Worm (Caenorhabditis elegans) whole organism, mixed stage, embryonic: ENCODE data around the gene Y48A5A.3.

Experiments used
- M03D4.4 ChIP-seq: sonication (generic microtip); optimal IDR thresholded peaks from 2 replicates; lab custom pipeline; 2017; ENCODE audit warnings: mild to moderate bottlenecking, missing genetic modification characterization, missing compliant biosample characterization
- bed-3 ChIP-seq: fragments of 200-800 bp; sonication (Bioruptor generic); optimal IDR thresholded peaks from 3 replicates; lab custom pipeline; 2018; ENCODE audit warnings: mild to moderate bottlenecking, missing genetic modification characterization, moderate library complexity, missing compliant biosample characterization
- blmp-1 ChIP-seq: fragments of 150-350 bp; optimal IDR thresholded peaks from 2 replicates; lab custom pipeline; 2014; ENCODE audit warnings: missing biosample characterization, missing genetic modification characterization
- ceh-39 ChIP-seq: fragments of 150-350 bp; optimal IDR thresholded peaks from 2 replicates; lab custom pipeline; 2014; ENCODE audit warnings: missing biosample characterization, missing genetic modification characterization
- ceh-43 ChIP-seq: fragments of 200-800 bp; sonication (Bioruptor generic); optimal IDR thresholded peaks from 2 replicates; lab custom pipeline; 2018; ENCODE audit warnings: mild to moderate bottlenecking, missing genetic modification characterization, moderate library complexity, missing compliant biosample characterization
- ceh-83 ChIP-seq: fragments of 200-800 bp; sonication (Bioruptor generic); optimal IDR thresholded peaks from 2 replicates; lab custom pipeline; 2018; ENCODE audit warnings: mild to moderate bottlenecking, missing genetic modification characterization, missing compliant biosample characterization
- ces-1 ChIP-seq: fragments of 150-350 bp; optimal IDR thresholded peaks from 2 replicates; lab custom pipeline; 2014; ENCODE audit warnings: missing biosample characterization, missing genetic modification reagents, missing genetic modification characterization
- cnd-1 ChIP-seq: fragments of 200-800 bp; sonication (Bioruptor generic); optimal IDR thresholded peaks from 2 replicates; lab custom pipeline; 2018; ENCODE audit warnings: mild to moderate bottlenecking, missing genetic modification characterization, missing compliant biosample characterization
- drap-1 ChIP-seq: fragments of 200-800 bp; sonication (Bioruptor generic); optimal IDR thresholded peaks from 3 replicates; lab custom pipeline; 2018; ENCODE audit warnings: mild to moderate bottlenecking, missing genetic modification characterization, missing compliant biosample characterization
- elt-1 ChIP-seq: sonication (generic microtip); optimal IDR thresholded peaks from 2 replicates; lab custom pipeline; 2017; ENCODE audit warnings: missing genetic modification characterization, mild to moderate bottlenecking, missing compliant biosample characterization, antibody characterized with exemption, moderate library complexity, borderline replicate concordance; ENCODE audit not compliant: insufficient read depth
- flh-1 ChIP-seq: fragments of 200-800 bp; sonication (Bioruptor generic); optimal IDR thresholded peaks from 2 replicates; lab custom pipeline; 2018; ENCODE audit warnings: mild to moderate bottlenecking, missing genetic modification characterization, moderate library complexity, missing compliant biosample characterization
- ham-2 ChIP-seq: fragments of 200-800 bp; sonication (Bioruptor generic); optimal IDR thresholded peaks from 2 replicates; lab custom pipeline; 2018; ENCODE audit warnings: mild to moderate bottlenecking, missing genetic modification characterization, missing compliant biosample characterization
- hlh-1 ChIP-seq: fragments of 150-350 bp; optimal IDR thresholded peaks from 2 replicates; lab custom pipeline; 2014; ENCODE audit warnings: missing biosample characterization, missing genetic modification reagents, missing genetic modification characterization
- lin-13 ChIP-seq: fragments of 150-350 bp; optimal IDR thresholded peaks from 2 replicates; lab custom pipeline; 2014; ENCODE audit warnings: missing biosample characterization, missing genetic modification characterization
- lin-32 ChIP-seq: fragments of 200-800 bp; sonication (Bioruptor generic); optimal IDR thresholded peaks from 2 replicates; lab custom pipeline; 2018; ENCODE audit warnings: mild to moderate bottlenecking, missing genetic modification characterization, missing compliant biosample characterization
- lsy-2 ChIP-seq: fragments of 150-350 bp; optimal IDR thresholded peaks from 2 replicates; lab custom pipeline; 2014; ENCODE audit warnings: missing biosample characterization, missing genetic modification characterization
- mab-5 ChIP-seq: fragments of 150-350 bp; optimal IDR thresholded peaks from 2 replicates; lab custom pipeline; 2014; ENCODE audit warnings: missing biosample characterization, missing genetic modification characterization
- mep-1 ChIP-seq: fragments of 150-350 bp; optimal IDR thresholded peaks from 2 replicates; lab custom pipeline; 2017; ENCODE audit warnings: missing biosample characterization, missing genetic modification reagents, missing genetic modification characterization, inconsistent platforms
- mls-2 ChIP-seq: sonication (generic microtip); optimal IDR thresholded peaks from 2 replicates; lab custom pipeline; 2016; ENCODE audit warnings: mild to moderate bottlenecking, missing genetic modification characterization, moderate library complexity, missing compliant biosample characterization
- nhr-12 ChIP-seq: fragments of 150-350 bp; optimal IDR thresholded peaks from 2 replicates; lab custom pipeline; 2014; ENCODE audit warnings: missing biosample characterization, missing genetic modification characterization
- nhr-2 ChIP-seq: fragments of 150-350 bp; optimal IDR thresholded peaks from 2 replicates; lab custom pipeline; 2014; ENCODE audit warnings: missing biosample characterization, missing genetic modification characterization
- nhr-237 ChIP-seq: fragments of 150-350 bp; optimal IDR thresholded peaks from 2 replicates; lab custom pipeline; 2014; ENCODE audit warnings: missing biosample characterization, missing genetic modification characterization
- nhr-28 ChIP-seq: fragments of 150-350 bp; optimal IDR thresholded peaks from 2 replicates; lab custom pipeline; 2014; ENCODE audit warnings: missing biosample characterization, missing genetic modification characterization
- nhr-76 ChIP-seq: sonication (generic microtip); optimal IDR thresholded peaks from 2 replicates; lab custom pipeline; 2017; ENCODE audit warnings: missing biosample characterization, missing genetic modification characterization
- sem-2 ChIP-seq: fragments of 200-800 bp; sonication (Bioruptor generic); optimal IDR thresholded peaks from 2 replicates; lab custom pipeline; 2018; ENCODE audit warnings: mild to moderate bottlenecking, missing genetic modification characterization, missing compliant biosample characterization
- sptf-1 ChIP-seq: sonication (generic microtip); optimal IDR thresholded peaks from 2 replicates; lab custom pipeline; 2017; ENCODE audit warnings: mild to moderate bottlenecking, missing genetic modification characterization, moderate library complexity, missing compliant biosample characterization
- tbx-8 ChIP-seq: fragments of 200-800 bp; sonication (Bioruptor generic); optimal IDR thresholded peaks from 2 replicates; lab custom pipeline; 2018; ENCODE audit warnings: mild to moderate bottlenecking, missing genetic modification characterization, moderate library complexity, missing compliant biosample characterization
- unc-120 ChIP-seq: sonication (generic microtip); optimal IDR thresholded peaks from 2 replicates; lab custom pipeline; 2017; ENCODE audit warnings: missing genetic modification characterization, missing compliant biosample characterization; ENCODE audit not compliant: poor library complexity, severe bottlenecking
- unc-39 ChIP-seq: fragments of 150-350 bp; optimal IDR thresholded peaks from 2 replicates; lab custom pipeline; 2014; ENCODE audit warnings: missing biosample characterization, missing genetic modification characterization
- unc-62 ChIP-seq: fragments of 150-350 bp; optimal IDR thresholded peaks from 2 replicates; lab custom pipeline; 2014; ENCODE audit warnings: missing biosample characterization, missing genetic modification reagents, missing genetic modification characterization
- zip-8 ChIP-seq: fragments of 150-350 bp; optimal IDR thresholded peaks from 2 replicates; lab custom pipeline; 2014; ENCODE audit warnings: missing biosample characterization, missing genetic modification characterization
- ztf-11 ChIP-seq: fragments of 150-350 bp; optimal IDR thresholded peaks from 2 replicates; lab custom pipeline; 2014; ENCODE audit warnings: missing biosample characterization, missing genetic modification characterization

The Y48A5A.3 gene

ce11 chrIV:1947891-1948290, 21.6 kb upstream of the Y48A5A.3 start, which contains the start of gene tsen-54:
Gene tsen-54 (plus strand): TSS chrIV:1948191.
- TF ChIP-seq M03D4.4 (tag; lab: Kevin White, UChicago) (no peak), ceh-83 (GFP tag; lab: Kevin White, UChicago) (no peak), mep-1 (tag; lab: Kevin White, UChicago) (no peak), bed-3 (GFP tag; lab: Kevin White, UChicago) (no peak), lin-13 (no peak), unc-120 (tag; lab: Kevin White, UChicago) (no peak), blmp-1 (tag; lab: Kevin White, UChicago) (no peak), nhr-12 (tag; lab: Kevin White, UChicago) (no peak), flh-1 (GFP tag; lab: Kevin White, UChicago) (no peak), ceh-39 (no peak), ztf-11 (tag; lab: Kevin White, UChicago) (no peak), lin-32 (GFP tag; lab: Kevin White, UChicago) (no peak)

ce11 chrIV:1952312-1952711, 17.2 kb upstream of the Y48A5A.3 start:
- TF ChIP-seq lsy-2 (no peak), blmp-1 (tag; lab: Kevin White, UChicago) (no peak), tbx-8 (GFP tag; lab: Kevin White, UChicago) (no peak), zip-8 (tag; lab: Kevin White, UChicago) (no peak)

DNA sequence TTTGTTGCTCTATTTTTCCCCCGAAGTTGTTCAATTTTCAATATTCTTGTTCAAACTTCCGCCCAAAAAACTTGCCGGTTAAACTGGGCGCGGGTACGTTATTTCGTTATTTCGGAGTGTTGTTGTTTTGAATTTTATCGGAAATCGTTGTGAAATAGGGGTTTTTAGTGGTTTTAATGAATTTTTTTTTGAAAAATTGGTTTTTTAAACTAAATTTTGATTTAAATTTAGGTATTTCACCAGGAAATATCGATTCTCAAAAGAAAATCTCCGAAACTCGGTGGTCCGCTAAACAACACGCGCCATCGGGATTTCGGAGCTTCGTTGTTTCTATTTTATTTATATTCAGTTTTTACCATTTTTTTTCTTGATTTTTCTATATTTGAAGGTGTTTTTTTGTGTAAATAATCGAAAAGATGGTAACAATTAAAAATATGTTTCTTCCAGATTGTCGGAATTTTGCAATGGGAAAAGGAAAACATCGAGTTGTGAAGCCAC, 16.4 kb upstream of the Y48A5A.3 start, which contains the start of gene F52C12.2:
F52C12.2 (plus strand) TSS at position 448 of the 498 bp plus-strand sequence.
- TF ChIP-seq lin-13: peak; percentile 41
- peak; percentile 79 for TF ChIP-seq ces-1 (GFP tag; lab: Kevin White, UChicago)
- peak; percentile 32 for TF ChIP-seq mep-1 (tag; lab: Kevin White, UChicago)
- peak; percentile 1 for TF ChIP-seq ceh-39
- TF ChIP-seq unc-39 (tag; lab: Kevin White, UChicago): no peak

DNA sequence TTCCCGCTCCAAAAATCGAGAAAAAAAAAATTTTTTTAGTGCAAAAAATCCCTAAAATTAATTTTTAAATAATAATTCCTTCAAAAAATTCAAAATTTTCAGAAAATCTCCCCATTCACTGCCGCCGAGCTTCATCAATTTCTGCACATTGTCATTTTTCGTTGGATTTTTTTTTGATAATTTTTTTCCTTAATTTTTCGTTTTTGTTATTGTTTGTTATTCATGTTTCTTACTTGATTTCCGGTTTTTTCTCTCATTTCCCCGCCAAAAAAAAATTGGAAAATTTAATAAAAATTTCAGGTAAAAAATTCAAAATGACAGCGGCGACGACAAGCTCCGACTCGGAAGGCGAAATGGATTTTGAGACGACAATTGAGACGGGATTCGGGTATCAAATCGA, 13.1 kb upstream of the Y48A5A.3 start, which contains the start of gene F52C12.6:
F52C12.6 (plus strand) TSS at position 301 of the 400 bp plus-strand sequence.
- no peak for TF ChIP-seq bed-3 (GFP tag; lab: Kevin White, UChicago)
- no peak for TF ChIP-seq sem-2
- TF ChIP-seq ceh-83 (GFP tag; lab: Kevin White, UChicago): no peak
- no peak for TF ChIP-seq mls-2
- TF ChIP-seq nhr-28 (tag; lab: Kevin White, UChicago): no peak
- no peak for TF ChIP-seq mep-1 (tag; lab: Kevin White, UChicago)
- no peak for TF ChIP-seq ztf-11 (tag; lab: Kevin White, UChicago)
- TF ChIP-seq blmp-1 (tag; lab: Kevin White, UChicago): no peak
- TF ChIP-seq drap-1: no peak
- no peak for TF ChIP-seq nhr-12 (tag; lab: Kevin White, UChicago)
- no peak for TF ChIP-seq tbx-8 (GFP tag; lab: Kevin White, UChicago)
- no peak for TF ChIP-seq unc-120 (tag; lab: Kevin White, UChicago)

- TF ChIP-seq nhr-237 (tag; lab: Kevin White, UChicago) (no peak), unc-62 (no peak), ceh-39 (no peak), nhr-76 (no peak), mls-2 (no peak), hlh-1 (tag; lab: Kevin White, UChicago) (no peak), nhr-2 (tag; lab: Kevin White, UChicago) (no peak), ceh-83 (GFP tag; lab: Kevin White, UChicago) (no peak), ceh-43 (GFP tag; lab: Kevin White, UChicago) (no peak), lin-13 (no peak), unc-120 (tag; lab: Kevin White, UChicago) (no peak), mep-1 (tag; lab: Kevin White, UChicago) (no peak), nhr-12 (tag; lab: Kevin White, UChicago) (no peak), M03D4.4 (tag; lab: Kevin White, UChicago) (no peak), bed-3 (GFP tag; lab: Kevin White, UChicago) (no peak), ces-1 (GFP tag; lab: Kevin White, UChicago) (no peak), unc-39 (tag; lab: Kevin White, UChicago) (no peak)
- TF ChIP-seq, all 35 proteins: peak for 0
These were observed 10.0 kb upstream of the Y48A5A.3 start, which contains the start of gene tdpo-1 for ce11 chrIV:1959554-1959953. Gene tdpo-1 (plus strand): TSS chrIV:1959854.

- TF ChIP-seq lsy-2: no peak
- no peak for TF ChIP-seq tbx-8 (GFP tag; lab: Kevin White, UChicago)
- TF ChIP-seq nhr-12 (tag; lab: Kevin White, UChicago): no peak
- TF ChIP-seq sptf-1: no peak
- no peak for TF ChIP-seq flh-1 (GFP tag; lab: Kevin White, UChicago)
- TF ChIP-seq nhr-28 (tag; lab: Kevin White, UChicago): no peak
- TF ChIP-seq blmp-1 (tag; lab: Kevin White, UChicago): no peak
- no peak for TF ChIP-seq nhr-237 (tag; lab: Kevin White, UChicago)
- no peak for TF ChIP-seq drap-1
- TF ChIP-seq ham-2 (GFP tag; lab: Kevin White, UChicago): no peak
- TF ChIP-seq cnd-1: no peak
- no peak for TF ChIP-seq mab-5
- no peak for TF ChIP-seq lin-32 (GFP tag; lab: Kevin White, UChicago)
- TF ChIP-seq zip-8 (tag; lab: Kevin White, UChicago): no peak
- TF ChIP-seq elt-1 (tag; lab: Kevin White, UChicago): no peak
- no peak for TF ChIP-seq lin-13
- no peak for TF ChIP-seq ces-1 (GFP tag; lab: Kevin White, UChicago)
- TF ChIP-seq, all 35 proteins: peak for 0
These were observed 6.3 kb upstream of the Y48A5A.3 start, which contains the start of gene ulp-3 for ce11 chrIV:1963247-1963646. Gene ulp-3 (plus strand): TSS chrIV:1963634.
